Fruit fly (Drosophila melanogaster): ENCODE measurements around the gene knk.
A peak's percentile ranks its signal among the peaks of the same experiment; 100 is the strongest.

knk gene

dm6 chr3R:10134341-10134668 lies 8.8 kb upstream of the knk start (continued):
- peak; percentile 28; the same call in 1 of the 2 replicates for TF ChIP-seq CG10959 (GFP tag; IDR thresholded peaks at IDR 0.05)
- TF ChIP-seq Bteb2 (GFP tag; optimal IDR thresholded peaks at IDR 0.05) = peak; percentile 32
- TF ChIP-seq CG12769 (tag; optimal IDR thresholded peaks at IDR 0.05) = peak; percentile 51
- TF ChIP-seq D19A (tag; optimal IDR thresholded peaks at IDR 0.05) = no peak
- no peak for TF ChIP-seq zf30C (GFP tag; optimal IDR thresholded peaks at IDR 0.05)
- TF ChIP-seq so (GFP tag; IDR thresholded peaks at IDR 0.05) = no peak
- TF ChIP-seq Hmx (GFP tag; optimal IDR thresholded peaks at IDR 0.05) = no peak
- TF ChIP-seq CG32532 (GFP tag; IDR thresholded peaks at IDR 0.05) = no peak
- peak; percentile 33 for TF ChIP-seq CG12155 (GFP tag; optimal IDR thresholded peaks at IDR 0.05)
- TF ChIP-seq wdn (GFP tag; IDR thresholded peaks at IDR 0.05) = no peak
- TF ChIP-seq CG2199 (GFP tag; IDR thresholded peaks at IDR 0.05) = no peak
- TF ChIP-seq ssp (GFP tag; IDR thresholded peaks at IDR 0.05) = no peak
- no peak for TF ChIP-seq gt (GFP tag; IDR thresholded peaks at IDR 0.05)
- no peak for TF ChIP-seq CG13424 (tag; optimal IDR thresholded peaks at IDR 0.05)
- TF ChIP-seq twi (tag; optimal IDR thresholded peaks at IDR 0.05) = no peak
- TF ChIP-seq shn (GFP tag; optimal IDR thresholded peaks at IDR 0.05) = no peak
- no peak for TF ChIP-seq croc (GFP tag; conservative IDR thresholded peaks at IDR 0.05)
- no peak for TF ChIP-seq nerfin-1 (tag; optimal IDR thresholded peaks at IDR 0.05)
- no peak for TF ChIP-seq seq (GFP tag; IDR thresholded peaks at IDR 0.05)
- TF ChIP-seq Eip74EF (GFP tag; optimal IDR thresholded peaks at IDR 0.05) = no peak
- peak; percentile 58 for TF ChIP-seq CG31365 (tag; optimal IDR thresholded peaks at IDR 0.05)
- TF ChIP-seq repo (GFP tag; optimal IDR thresholded peaks at IDR 0.05) = no peak
- no peak for TF ChIP-seq Atf-2 (GFP tag; optimal IDR thresholded peaks at IDR 0.05)
- TF ChIP-seq Bdp1 (GFP tag; optimal IDR thresholded peaks at IDR 0.05) = no peak
- no peak for TF ChIP-seq CG32772 (GFP tag; IDR thresholded peaks at IDR 0.05)
- peak; percentile 40; the same call in 1 of the 2 replicates for TF ChIP-seq CG17328 (GFP tag; IDR thresholded peaks at IDR 0.05)
- TF ChIP-seq kah (GFP tag; optimal IDR thresholded peaks at IDR 0.05) = no peak
- no peak for TF ChIP-seq Gug (GFP tag; IDR thresholded peaks at IDR 0.05)
- TF ChIP-seq CG7928 (GFP tag; optimal IDR thresholded peaks at IDR 0.05) = no peak
- TF ChIP-seq CG6813 (GFP tag; optimal IDR thresholded peaks at IDR 0.05) = no peak
- peak; percentile 43 for TF ChIP-seq Hsf (GFP tag; optimal IDR thresholded peaks at IDR 0.05)
- no peak for TF ChIP-seq CG10274 (GFP tag; optimal IDR thresholded peaks at IDR 0.05)
- no peak for TF ChIP-seq sc (optimal IDR thresholded peaks at IDR 0.05)
- TF ChIP-seq sc (GFP tag; optimal IDR thresholded peaks at IDR 0.05) = no peak
- TF ChIP-seq BEAF-32 (GFP tag; optimal IDR thresholded peaks at IDR 0.05) = peak; percentile 33
- TF ChIP-seq CG2116 (GFP tag; optimal IDR thresholded peaks at IDR 0.05) = peak; percentile 20
- TF ChIP-seq bowl (GFP tag; IDR thresholded peaks at IDR 0.05) = no peak
- no peak for TF ChIP-seq HLHmδ (GFP tag; optimal IDR thresholded peaks at IDR 0.05)
- no peak for TF ChIP-seq CG17802 (tag; optimal IDR thresholded peaks at IDR 0.05)
- TF ChIP-seq al (GFP tag; IDR thresholded peaks at IDR 0.05) = no peak
- TF ChIP-seq CG17568 (GFP tag; optimal IDR thresholded peaks at IDR 0.05) = no peak
- TF ChIP-seq grn (GFP tag; optimal IDR thresholded peaks at IDR 0.05) = no peak
- no peak for TF ChIP-seq odd (GFP tag; optimal IDR thresholded peaks at IDR 0.05)
- no peak for TF ChIP-seq oc (tag; optimal IDR thresholded peaks at IDR 0.05)
- TF ChIP-seq CG3847 (GFP tag; IDR thresholded peaks at IDR 0.05) = peak; percentile 68
- TF ChIP-seq Mad (GFP tag; optimal IDR thresholded peaks at IDR 0.05) = peak; percentile 26
- TF ChIP-seq Sox102F (GFP tag; optimal IDR thresholded peaks at IDR 0.05) = no peak
- no peak for TF ChIP-seq bigmax (GFP tag; optimal IDR thresholded peaks at IDR 0.05)
- TF ChIP-seq kni (GFP tag; optimal IDR thresholded peaks at IDR 0.05) = no peak
- peak; percentile 64 for TF ChIP-seq Fer1 (GFP tag; optimal IDR thresholded peaks at IDR 0.05)
- no peak for TF ChIP-seq CG15073 (GFP tag; optimal IDR thresholded peaks at IDR 0.05)
- TF ChIP-seq CG14014 (GFP tag; IDR thresholded peaks at IDR 0.05) = peak; percentile 24; the same call in 1 of the 2 replicates

All from whole organism, embryonic.